Worm (Caenorhabditis elegans): Measurements from ENCODE around the gene R06B9.5.

DNA sequence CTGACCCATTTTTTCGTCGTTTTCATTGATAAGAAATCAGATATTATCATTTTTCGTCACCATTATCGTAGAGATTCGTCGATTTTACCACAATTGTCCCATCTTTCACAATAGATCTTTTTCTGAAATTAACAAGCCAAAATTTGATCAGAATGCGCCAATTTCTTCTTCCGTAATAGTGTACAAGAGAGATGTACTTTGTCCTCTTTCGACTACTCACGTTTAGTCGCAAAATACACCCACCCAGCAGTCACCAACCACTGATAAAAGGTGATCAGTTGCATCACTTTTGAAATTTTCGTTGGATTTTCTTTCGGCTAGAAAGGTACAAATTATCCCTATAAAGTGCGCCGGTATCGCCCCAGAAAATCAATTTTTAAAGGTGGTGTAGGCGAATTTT, 3.5 kb upstream of the R06B9.5 start:
- TF ChIP-seq cog-1 (tag; optimal IDR thresholded peaks at IDR 0.05) (no peak), ztf-29 (GFP tag; IDR thresholded peaks at IDR 0.05) (no peak), med-1 (GFP tag; optimal IDR thresholded peaks at IDR 0.05; ENCODE audit: insufficient read depth) (no peak), tab-1 (GFP tag; IDR thresholded peaks at IDR 0.05) (no peak), flt-1 (GFP tag; IDR thresholded peaks at IDR 0.05) (no peak), T22C8.4 (GFP tag; IDR thresholded peaks at IDR 0.05) (no peak), klf-2 (GFP tag; conservative IDR thresholded peaks at IDR 0.05) (no peak), ref-1 (GFP tag; conservative IDR thresholded peaks at IDR 0.05) (no peak)
